Fruit fly (Drosophila melanogaster): Measurements from ENCODE around the gene CG11986.

The CG11986 gene

DNA sequence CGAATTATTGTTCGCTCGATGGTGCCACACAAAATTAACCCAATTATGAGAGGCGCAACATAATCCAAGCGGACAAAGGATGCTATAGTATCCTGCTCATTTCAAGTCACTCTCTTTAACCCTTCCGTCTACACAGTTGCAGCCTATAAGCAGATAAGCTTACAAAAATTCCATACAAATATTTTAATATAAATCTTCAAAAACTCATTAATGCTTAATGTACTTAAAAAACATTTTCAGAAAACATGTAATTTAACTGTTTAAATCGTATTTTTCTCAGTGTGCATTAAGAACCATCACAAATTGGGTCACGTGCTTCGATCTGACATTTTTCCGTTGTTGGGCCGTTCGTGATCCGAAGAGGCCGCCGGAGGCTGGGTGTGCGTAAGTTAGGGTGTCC is 46.4 kb upstream of the CG11986 start (continued):
- TF ChIP-seq CG11762 (GFP tag; optimal IDR thresholded peaks at IDR 0.05; ENCODE audit: insufficient read depth) (peak; percentile 34), Ets21C (GFP tag; optimal IDR thresholded peaks at IDR 0.05) (peak; percentile 58), CG8319 (GFP tag; optimal IDR thresholded peaks at IDR 0.05) (peak; percentile 27), CG11294 (GFP tag; IDR thresholded peaks at IDR 0.05) (no peak), Eip78C (GFP tag) (peak; percentile 91), achi (GFP tag; optimal IDR thresholded peaks at IDR 0.05) (peak; percentile 52), CG15336 (GFP tag; IDR thresholded peaks at IDR 0.05) (no peak), Blimp-1 (GFP tag; optimal IDR thresholded peaks at IDR 0.05) (no peak), CG3919 (GFP tag; optimal IDR thresholded peaks at IDR 0.05) (peak; percentile 60), CG31627 (GFP tag; optimal IDR thresholded peaks at IDR 0.05) (peak; percentile 72), Hr4 (GFP tag; optimal IDR thresholded peaks at IDR 0.05) (no peak), CG16779 (tag; optimal IDR thresholded peaks at IDR 0.05) (no peak), OdsH (GFP tag; optimal IDR thresholded peaks at IDR 0.05) (peak; percentile 61), eg (GFP tag; IDR thresholded peaks at IDR 0.05) (no peak), dac (GFP tag; optimal IDR thresholded peaks at IDR 0.05) (no peak), Sox14 (GFP tag; optimal IDR thresholded peaks at IDR 0.05) (peak; percentile 63), CG11902 (GFP tag; optimal IDR thresholded peaks at IDR 0.05) (peak; percentile 19), CG9139 (GFP tag; optimal IDR thresholded peaks at IDR 0.05) (no peak), CG1621 (tag; optimal IDR thresholded peaks at IDR 0.05) (no peak), fkh (GFP tag; optimal IDR thresholded peaks at IDR 0.05) (no peak), CG10669 (GFP tag; optimal IDR thresholded peaks at IDR 0.05) (peak; percentile 31), Sox102F (GFP tag; optimal IDR thresholded peaks at IDR 0.05) (peak; percentile 79), Eip93F (GFP tag; optimal IDR thresholded peaks at IDR 0.05) (peak; percentile 60), CG6163 (GFP tag; IDR thresholded peaks at IDR 0.05) (no peak; the same call in 2 of the 3 replicates), vri (GFP tag; optimal IDR thresholded peaks at IDR 0.05) (peak; percentile 28)

DNA sequence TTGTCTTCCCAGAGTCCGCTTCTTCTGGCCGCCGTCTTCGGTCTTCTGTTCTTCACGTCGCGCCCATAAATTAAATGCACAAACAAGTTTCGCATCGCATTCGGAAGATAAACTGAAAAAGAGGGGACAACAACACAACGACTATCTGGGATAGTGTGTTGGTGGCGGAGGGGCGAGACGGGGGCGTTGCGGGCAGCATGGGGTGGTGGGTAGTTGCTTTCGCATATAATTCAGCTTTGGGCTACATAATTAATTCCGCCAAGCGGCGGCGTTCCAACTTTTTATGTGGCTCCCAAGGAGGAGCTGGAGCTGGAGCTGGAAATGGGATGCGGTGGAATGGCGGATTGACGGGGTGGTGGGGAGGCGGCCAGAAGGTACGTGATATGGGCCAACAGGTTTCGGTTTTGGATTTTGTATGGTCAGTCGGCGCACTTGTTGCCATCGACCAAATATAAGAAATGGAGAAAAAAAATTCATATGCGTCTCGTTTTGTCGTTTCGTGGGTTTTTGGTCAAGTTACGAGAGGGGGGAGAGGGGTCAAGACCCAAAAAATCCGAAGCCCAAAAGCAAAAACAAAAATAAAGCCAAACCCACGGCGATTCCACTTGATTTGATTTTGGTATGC is 45.8 kb upstream of the CG11986 start:
- TF ChIP-seq CG11762 (GFP tag; optimal IDR thresholded peaks at IDR 0.05; ENCODE audit: insufficient read depth): no peak
- TF ChIP-seq eg (GFP tag; IDR thresholded peaks at IDR 0.05): 0 out of 3 replicates have a peak, but pooled peaks have one; percentile 8
- no peak for TF ChIP-seq CG6792 (GFP tag; optimal IDR thresholded peaks at IDR 0.05)
- TF ChIP-seq CG3919 (GFP tag; optimal IDR thresholded peaks at IDR 0.05): no peak
- TF ChIP-seq CG6854 (GFP tag; optimal IDR thresholded peaks at IDR 0.05): peak; percentile 66
- TF ChIP-seq ss (GFP tag; optimal IDR thresholded peaks at IDR 0.05): peak in 1 of 2 experiments; percentile 48
- 0 out of 2 replicates have a peak, but pooled peaks have one; percentile 6 for TF ChIP-seq CG15336 (GFP tag; IDR thresholded peaks at IDR 0.05)
- TF ChIP-seq dsx (GFP tag; optimal IDR thresholded peaks at IDR 0.05; ENCODE audit: poor library complexity, severe bottlenecking): peak; percentile 4
- no peak for TF ChIP-seq Eip78C (GFP tag)
- peak; percentile 31 for TF ChIP-seq Eip75B (GFP tag; optimal IDR thresholded peaks at IDR 0.05)

DNA sequence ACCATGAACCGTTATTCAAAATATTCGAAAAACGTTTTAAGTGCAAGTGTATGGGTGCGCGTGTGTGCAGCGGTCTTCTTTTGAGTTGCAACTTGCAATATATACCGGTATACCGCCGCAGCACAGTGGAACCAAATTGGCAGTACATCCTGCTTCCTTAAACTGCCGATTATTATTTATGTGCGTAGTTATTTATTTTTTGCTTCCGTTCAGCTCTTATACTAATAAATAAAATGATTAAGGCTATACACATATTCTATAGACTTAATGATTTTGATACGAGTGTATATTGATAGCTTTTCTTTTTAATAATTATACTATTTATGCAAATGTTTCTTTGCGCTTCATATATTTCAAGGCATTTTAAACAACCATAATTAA is 45.3 kb upstream of the CG11986 start:
- TF ChIP-seq CG8632 (GFP tag; optimal IDR thresholded peaks at IDR 0.05) (peak; percentile 5), acj6 (GFP tag; optimal IDR thresholded peaks at IDR 0.05) (peak; percentile 13), Hr39 (GFP tag; optimal IDR thresholded peaks at IDR 0.05) (peak; percentile 21), CG6163 (GFP tag; IDR thresholded peaks at IDR 0.05) (peak; percentile 34; the same call in 1 of the 3 replicates), Sox102F (GFP tag; optimal IDR thresholded peaks at IDR 0.05) (peak; percentile 28), OdsH (GFP tag; optimal IDR thresholded peaks at IDR 0.05) (peak; percentile 20), svp (GFP tag) (peak; percentile 76), Blimp-1 (GFP tag; optimal IDR thresholded peaks at IDR 0.05) (no peak), Met (GFP tag; optimal IDR thresholded peaks at IDR 0.05) (peak; percentile 57), CG32006 (GFP tag; optimal IDR thresholded peaks at IDR 0.05) (peak; percentile 50), Hr4 (GFP tag; optimal IDR thresholded peaks at IDR 0.05) (peak; percentile 13), lz (GFP tag; optimal IDR thresholded peaks at IDR 0.05) (peak; percentile 10), CG1621 (tag; optimal IDR thresholded peaks at IDR 0.05) (no peak), eg (GFP tag; IDR thresholded peaks at IDR 0.05) (no peak), pdm3 (GFP tag; optimal IDR thresholded peaks at IDR 0.05) (peak; percentile 15), esn (GFP tag; optimal IDR thresholded peaks at IDR 0.05) (peak; percentile 46), Smox (GFP tag; optimal IDR thresholded peaks at IDR 0.05) (peak; percentile 41), vri (GFP tag; optimal IDR thresholded peaks at IDR 0.05) (no peak), spab (GFP tag; optimal IDR thresholded peaks at IDR 0.05) (no peak), Eip78C (GFP tag) (peak; percentile 75)

All from whole organism, prepupa.